Fruit fly (Drosophila melanogaster): ENCODE measurements around the gene CG15021.

Gene CG15021

dm6 chr3L:4413800-4414446, 22.6 kb upstream of the CG15021 start (continued):
- TF ChIP-seq CG2875 (GFP tag; optimal IDR thresholded peaks at IDR 0.05) (no peak), CG15011 (GFP tag; optimal IDR thresholded peaks at IDR 0.05) (no peak), vvl (GFP tag; IDR thresholded peaks at IDR 0.05) (no peak; the same call in 1 of the 2 replicates), pfk (GFP tag; optimal IDR thresholded peaks at IDR 0.05) (no peak), CG30403 (GFP tag; optimal IDR thresholded peaks at IDR 0.05) (no peak), ems (GFP tag; optimal IDR thresholded peaks at IDR 0.05) (no peak), Dll (GFP tag; IDR thresholded peaks at IDR 0.05; ENCODE audit: partially characterized antibody) (peak; percentile 40; the same call in 3 of the 4 replicates), Gug (GFP tag; IDR thresholded peaks at IDR 0.05) (peak; percentile 43; the same call in 2 of the 4 replicates), h (optimal IDR thresholded peaks at IDR 0.05) (no peak), CG8765 (GFP tag; IDR thresholded peaks at IDR 0.05) (no peak), nom (GFP tag; optimal IDR thresholded peaks at IDR 0.05) (no peak), CG17186 (GFP tag; optimal IDR thresholded peaks at IDR 0.05) (no peak), CG12769 (tag; optimal IDR thresholded peaks at IDR 0.05) (peak; percentile 88), eyg (GFP tag; optimal IDR thresholded peaks at IDR 0.05) (no peak), CG8290 (GFP tag; optimal IDR thresholded peaks at IDR 0.05) (no peak), CG8290 (tag; optimal IDR thresholded peaks at IDR 0.05) (peak in 1 of 2 experiments; percentile 88), CG11560 (tag; IDR thresholded peaks at IDR 0.05) (no peak), trem (tag; optimal IDR thresholded peaks at IDR 0.05) (no peak), corto (GFP tag; optimal IDR thresholded peaks at IDR 0.05) (no peak), tin (GFP tag; optimal IDR thresholded peaks at IDR 0.05) (no peak), Side (GFP tag; optimal IDR thresholded peaks at IDR 0.05) (no peak), Aef1 (GFP tag; IDR thresholded peaks at IDR 0.05) (no peak), Blimp-1 (GFP tag; optimal IDR thresholded peaks at IDR 0.05) (no peak), Abd-B (GFP tag; optimal IDR thresholded peaks at IDR 0.05) (no peak), cato (GFP tag; optimal IDR thresholded peaks at IDR 0.05; ENCODE audit: borderline replicate concordance) (no peak), CG1792 (GFP tag; optimal IDR thresholded peaks at IDR 0.05) (no peak), maf-S (GFP tag; optimal IDR thresholded peaks at IDR 0.05) (no peak), ato (GFP tag; IDR thresholded peaks at IDR 0.05; ENCODE audit: partially characterized antibody) (no peak), HmgD (GFP tag; optimal IDR thresholded peaks at IDR 0.05) (no peak), mld (GFP tag; IDR thresholded peaks at IDR 0.05; ENCODE audit: partially characterized antibody) (no peak), HLH54F (GFP tag; optimal IDR thresholded peaks at IDR 0.05) (peak; percentile 14), ci (GFP tag; IDR thresholded peaks at IDR 0.05) (peak; percentile 56; the same call in 1 of the 3 replicates), CG12219 (GFP tag; optimal IDR thresholded peaks at IDR 0.05) (no peak), CG7839 (tag; optimal IDR thresholded peaks at IDR 0.05) (no peak), D (optimal IDR thresholded peaks at IDR 0.05) (no peak), D (GFP tag; optimal IDR thresholded peaks at IDR 0.05) (no peak), otp (GFP tag; IDR thresholded peaks at IDR 0.05) (peak; percentile 60; the same call in 1 of the 3 replicates), CG12659 (GFP tag; optimal IDR thresholded peaks at IDR 0.05) (no peak), CoRest (tag; optimal IDR thresholded peaks at IDR 0.05) (no peak), Nf-YB (GFP tag; optimal IDR thresholded peaks at IDR 0.05) (no peak), sr (GFP tag; IDR thresholded peaks at IDR 0.05) (no peak), CG3847 (GFP tag; IDR thresholded peaks at IDR 0.05) (peak; percentile 36; the same call in 1 of the 2 replicates), CG11695 (GFP tag; IDR thresholded peaks at IDR 0.05) (no peak), al (GFP tag; IDR thresholded peaks at IDR 0.05) (peak; percentile 46; the same call in 1 of the 2 replicates), CG17361 (GFP tag; IDR thresholded peaks at IDR 0.05) (no peak), ac (GFP tag; optimal IDR thresholded peaks at IDR 0.05) (no peak), CG10462 (GFP tag; optimal IDR thresholded peaks at IDR 0.05) (no peak), CG17612 (GFP tag; IDR thresholded peaks at IDR 0.05) (no peak), CG9727 (GFP tag; optimal IDR thresholded peaks at IDR 0.05) (no peak), Fer2 (tag; optimal IDR thresholded peaks at IDR 0.05) (no peak), Tbp (GFP tag; optimal IDR thresholded peaks at IDR 0.05) (no peak)
